Worm (Caenorhabditis elegans) whole organism, mixed stage, embryonic: ENCODE results near the gene F14E5.8.

Experiments used
- lin-13 ChIP-seq: fragments of 150-350 bp; optimal IDR thresholded peaks from 2 replicates; lab custom pipeline; 2014; ENCODE audit warnings: missing biosample characterization, missing genetic modification characterization
- nhr-12 ChIP-seq: fragments of 150-350 bp; optimal IDR thresholded peaks from 2 replicates; lab custom pipeline; 2014; ENCODE audit warnings: missing biosample characterization, missing genetic modification characterization
- pha-4 ChIP-seq: fragments of 150-350 bp; optimal IDR thresholded peaks from 2 replicates; lab custom pipeline; 2018; ENCODE audit warnings: missing biosample characterization, missing genetic modification reagents, missing genetic modification characterization

DNA sequence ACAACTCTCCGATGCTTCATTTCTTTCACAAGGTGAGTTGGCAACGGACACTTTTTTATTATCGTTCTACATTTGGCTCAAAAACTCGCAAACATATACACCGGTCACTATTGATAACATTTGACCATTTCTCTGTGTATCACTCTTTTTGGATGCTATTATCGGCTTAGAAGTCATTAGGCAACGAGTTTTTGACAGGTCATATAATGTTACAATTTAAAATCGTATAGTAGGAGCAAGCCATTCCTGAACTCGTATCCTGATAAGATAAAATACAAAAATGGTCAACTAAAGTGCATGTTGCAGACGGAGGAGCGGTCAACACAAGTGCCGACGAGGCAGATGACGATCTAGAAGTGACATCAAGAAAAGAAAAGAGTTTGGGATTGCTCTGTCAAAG, 7.0 kb upstream of the F14E5.8 start:
- TF ChIP-seq nhr-12 (no peak), lin-13 (tag; lab: Kevin White, UChicago) (no peak), pha-4 (tag; lab: Kevin White, UChicago) (no peak)
